Fruit fly (Drosophila melanogaster) whole organism, wandering third instar larva: ENCODE measurements around the gene Frmd5.

ENCODE experiments used
- Abd-B ChIP-seq: fragments of >200 bp; optimal IDR thresholded peaks from 2 replicates; lab custom pipeline; 2017; ENCODE audit warnings: missing biosample characterization, missing genetic modification characterization
- CG32264 ChIP-seq: fragments of 200-800 bp; sonication (Bioruptor generic); optimal IDR thresholded peaks from 2 replicates; lab custom pipeline; 2016; ENCODE audit warnings: missing biosample characterization, missing genetic modification characterization
- CrebA ChIP-seq: fragments of 200-800 bp; sonication (Bioruptor generic); optimal IDR thresholded peaks from 2 replicates; lab custom pipeline; 2016; ENCODE audit warnings: missing biosample characterization, mild to moderate bottlenecking, missing genetic modification characterization, borderline replicate concordance
- Dfd ChIP-seq: fragments of >200 bp; optimal IDR thresholded peaks from 2 replicates; lab custom pipeline; 2017; ENCODE audit warnings: missing biosample characterization, missing genetic modification characterization
- Dif ChIP-seq: fragments of 200-275, 200-300 bp; sonication (Bioruptor generic); optimal IDR thresholded peaks from 2 replicates; lab custom pipeline; 2018; ENCODE audit warnings: missing biosample characterization, missing genetic modification characterization; ENCODE audit not compliant: partially characterized antibody
- GATAd ChIP-seq: sonication (Bioruptor generic); optimal IDR thresholded peaks from 2 replicates; lab custom pipeline; 2016; ENCODE audit warnings: missing biosample characterization, missing genetic modification characterization
- Hnf4 ChIP-seq: fragments of 200-800 bp; sonication (Bioruptor generic); optimal IDR thresholded peaks from 2 replicates; lab custom pipeline; 2016; ENCODE audit warnings: missing biosample characterization, mild to moderate bottlenecking, missing genetic modification characterization
- Hr83 ChIP-seq: fragments of 200-300 bp; sonication (Bioruptor generic); optimal IDR thresholded peaks from 2 replicates; lab custom pipeline; 2016; ENCODE audit warnings: missing biosample characterization, mild to moderate bottlenecking, missing genetic modification characterization, moderate library complexity; ENCODE audit not compliant: poor library complexity, severe bottlenecking
- Mio ChIP-seq: sonication (Bioruptor generic); optimal IDR thresholded peaks from 2 replicates; lab custom pipeline; 2016; ENCODE audit warnings: missing biosample characterization, missing genetic modification characterization
- Myc ChIP-seq: fragments of >200 bp; optimal IDR thresholded peaks from 2 replicates; lab custom pipeline; 2017
- OdsH ChIP-seq: fragments of 200-800 bp; sonication (Bioruptor generic); optimal IDR thresholded peaks from 2 replicates; lab custom pipeline; 2016; ENCODE audit warnings: missing biosample characterization, mild to moderate bottlenecking, missing genetic modification characterization
- Rel ChIP-seq, 2 experiments: fragments of 200-800 bp; sonication (Bioruptor generic) in 1 of 2; optimal IDR thresholded peaks; 2 replicates in 1 of 2; 3 replicates in 1 of 2; lab custom pipeline; 2016 to 2019; ENCODE audit warnings: mild to moderate bottlenecking in 2 of 2, missing biosample characterization in 2 of 2, missing genetic modification characterization in 2 of 2, moderate library complexity in 1 of 2
- Sp1 ChIP-seq: fragments of 200-800 bp; sonication (Bioruptor generic); optimal IDR thresholded peaks from 3 replicates; lab custom pipeline; 2019; ENCODE audit warnings: missing biosample characterization, mild to moderate bottlenecking, missing genetic modification characterization, moderate library complexity
- Vsx2 ChIP-seq: fragments of 200-300, 225-300 bp; sonication (Bioruptor generic); optimal IDR thresholded peaks from 2 replicates; lab custom pipeline; 2018; ENCODE audit warnings: missing biosample characterization, missing genetic modification characterization; ENCODE audit not compliant: partially characterized antibody
- br ChIP-seq: fragments of 200-800 bp; sonication (Bioruptor generic); optimal IDR thresholded peaks from 2 replicates; lab custom pipeline; 2016; ENCODE audit warnings: missing biosample characterization, missing genetic modification characterization
- brk ChIP-seq: fragments of 200-800 bp; sonication (Bioruptor generic); optimal IDR thresholded peaks from 2 replicates; lab custom pipeline; 2016; ENCODE audit warnings: missing biosample characterization, mild to moderate bottlenecking, missing genetic modification characterization
- dl ChIP-seq, 2 experiments: fragments of 175-275, 200-275 bp in 1 of 2; fragments of 200-275 bp in 1 of 2; sonication (Bioruptor generic); optimal IDR thresholded peaks; lab custom pipeline; 2018; ENCODE audit warnings: mild to moderate bottlenecking in 2 of 2, missing biosample characterization in 2 of 2, missing genetic modification characterization in 2 of 2, moderate library complexity in 2 of 2; ENCODE audit not compliant: partially characterized antibody in 2 of 2, insufficient read depth in 1 of 2
- dmrt93B ChIP-seq: fragments of 200-800 bp; sonication (Bioruptor generic); optimal IDR thresholded peaks from 2 replicates; lab custom pipeline; 2018; ENCODE audit warnings: missing biosample characterization, mild to moderate bottlenecking, missing genetic modification characterization
- dsf ChIP-seq: sonication (Bioruptor generic); optimal IDR thresholded peaks from 2 replicates; lab custom pipeline; 2016; ENCODE audit warnings: missing biosample characterization, missing genetic modification characterization, borderline replicate concordance
- ey ChIP-seq: fragments of 200-800 bp; sonication (Bioruptor generic); optimal IDR thresholded peaks from 2 replicates; lab custom pipeline; 2016; ENCODE audit warnings: missing biosample characterization, missing genetic modification characterization
- foxo ChIP-seq, 2 experiments: fragments of 200-800 bp; sonication (Bioruptor generic); optimal IDR thresholded peaks; 2 replicates in 1 of 2; 3 replicates in 1 of 2; lab custom pipeline; 2016 to 2017; ENCODE audit warnings: missing biosample characterization in 2 of 2, missing genetic modification characterization in 2 of 2
- fru ChIP-seq: fragments of 200-800 bp; sonication (Bioruptor generic); optimal IDR thresholded peaks from 3 replicates; lab custom pipeline; 2016; ENCODE audit warnings: missing biosample characterization, mild to moderate bottlenecking, missing genetic modification characterization
- h ChIP-seq: fragments of 200-800 bp; sonication (Bioruptor generic); optimal IDR thresholded peaks from 3 replicates; lab custom pipeline; 2016; ENCODE audit warnings: missing biosample characterization, mild to moderate bottlenecking, missing genetic modification characterization
- lola ChIP-seq: fragments of >200 bp; optimal IDR thresholded peaks from 2 replicates; lab custom pipeline; 2017; ENCODE audit warnings: missing biosample characterization, missing genetic modification characterization
- pan ChIP-seq: fragments of >200 bp; optimal IDR thresholded peaks from 2 replicates; lab custom pipeline; 2017
- psq ChIP-seq: fragments of 200-800 bp; sonication (Bioruptor generic); optimal IDR thresholded peaks from 3 replicates; lab custom pipeline; 2017; ENCODE audit warnings: missing biosample characterization, mild to moderate bottlenecking, missing genetic modification characterization, moderate library complexity
- rgr ChIP-seq: fragments of 200-800 bp; sonication (Bioruptor generic); optimal IDR thresholded peaks from 3 replicates; lab custom pipeline; 2016; ENCODE audit warnings: missing biosample characterization, mild to moderate bottlenecking, missing genetic modification characterization
- sage ChIP-seq: fragments of 200-800 bp; sonication (Bioruptor generic); optimal IDR thresholded peaks from 2 replicates; lab custom pipeline; 2016; ENCODE audit warnings: missing biosample characterization, mild to moderate bottlenecking, missing genetic modification characterization
- sv ChIP-seq: fragments of 200-800 bp; sonication (Bioruptor generic); optimal IDR thresholded peaks from 3 replicates; lab custom pipeline; 2016; ENCODE audit warnings: missing biosample characterization, missing genetic modification characterization
- usp ChIP-seq: fragments of >200 bp; optimal IDR thresholded peaks from 2 replicates; lab custom pipeline; 2017; ENCODE audit warnings: missing biosample characterization, missing genetic modification characterization
- woc ChIP-seq: sonication (Bioruptor generic); optimal IDR thresholded peaks from 2 replicates; lab custom pipeline; 2016; ENCODE audit warnings: missing biosample characterization, mild to moderate bottlenecking, missing genetic modification characterization

Frmd5 gene

DNA sequence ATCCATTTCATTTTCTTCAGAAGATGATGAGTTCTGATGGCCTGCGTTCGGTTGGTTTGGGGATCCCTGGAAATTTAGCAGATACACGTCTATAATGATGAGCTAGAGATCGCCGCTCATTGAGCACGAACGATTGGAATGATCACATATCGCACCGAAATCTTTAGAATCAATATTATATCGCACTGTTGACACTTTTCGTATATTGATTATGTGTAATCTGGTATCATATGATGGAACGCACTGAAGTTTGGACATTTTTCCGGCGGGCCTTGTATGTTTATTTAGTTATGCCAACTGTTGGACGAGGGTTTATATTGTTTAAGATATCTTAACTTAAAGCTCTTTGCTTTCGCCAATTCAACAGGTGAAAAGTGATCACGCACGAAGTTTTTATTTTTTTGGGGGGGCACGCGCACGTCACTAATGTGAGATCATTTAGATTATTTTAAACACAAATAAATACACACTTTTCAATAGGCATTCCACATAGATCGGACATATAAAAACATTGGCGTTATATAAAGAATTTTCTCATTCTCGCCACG, 23.1 kb upstream of the Frmd5 start:
- TF ChIP-seq brk = peak; percentile 10
- TF ChIP-seq Dfd = no peak
- no peak for TF ChIP-seq Mio
- no peak for TF ChIP-seq lola (GFP tag; lab: Kevin White, UChicago)
- no peak for TF ChIP-seq dsf (GFP tag; lab: Kevin White, UChicago)
- no peak for TF ChIP-seq Rel (GFP tag; optimal IDR thresholded peaks at IDR 0.05; lab: Kevin White, UChicago)
- TF ChIP-seq Rel (tag; optimal IDR thresholded peaks at IDR 0.05; lab: Kevin White, UChicago) = peak; percentile 69
- peak; percentile 11 for TF ChIP-seq h (GFP tag; lab: Kevin White, UChicago)
- no peak for TF ChIP-seq CG32264 (GFP tag; lab: Kevin White, UChicago)
- no peak for TF ChIP-seq Sp1 (GFP tag; lab: Kevin White, UChicago)
- peak; percentile 10 for TF ChIP-seq woc (GFP tag; lab: Kevin White, UChicago)

DNA sequence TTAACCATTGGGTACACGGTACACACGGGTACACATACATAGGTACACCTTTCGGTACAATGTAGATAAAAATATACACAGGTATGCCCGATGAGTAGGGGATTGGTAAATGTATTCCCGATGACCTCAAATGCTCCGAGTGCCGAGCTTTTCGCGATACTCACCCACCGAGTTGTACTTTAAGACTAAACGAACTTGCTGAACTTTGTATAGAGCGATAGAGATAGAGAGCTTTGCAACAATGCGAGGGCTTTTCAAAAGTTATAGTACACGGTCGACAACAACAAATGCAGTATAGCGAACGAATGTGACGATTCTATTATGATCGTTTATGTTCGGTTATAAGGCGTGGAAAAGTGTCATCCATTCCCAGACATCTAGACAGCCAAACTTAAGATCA, 22.6 kb upstream of the Frmd5 start:
- TF ChIP-seq ey (GFP tag; lab: Kevin White, UChicago) (no peak), Vsx2 (no peak), Rel (GFP tag; optimal IDR thresholded peaks at IDR 0.05; lab: Kevin White, UChicago) (peak; percentile 21), Rel (tag; optimal IDR thresholded peaks at IDR 0.05; lab: Kevin White, UChicago) (no peak), h (GFP tag; lab: Kevin White, UChicago) (no peak), br (GFP tag; lab: Kevin White, UChicago) (no peak)

- TF ChIP-seq h (GFP tag; lab: Kevin White, UChicago) (no peak), Vsx2 (no peak), rgr (no peak), dl (GFP tag; optimal IDR thresholded peaks at IDR 0.05; lab: Kevin White, UChicago; ENCODE audit: insufficient read depth in 1 of 2, partially characterized antibody in 2 of 2) (no peak), dmrt93B (GFP tag; lab: Kevin White, UChicago) (no peak), sage (no peak), woc (GFP tag; lab: Kevin White, UChicago) (no peak), OdsH (GFP tag; lab: Kevin White, UChicago) (no peak), Myc (lab: Kevin White, UChicago) (no peak), Sp1 (GFP tag; lab: Kevin White, UChicago) (no peak), foxo (GFP tag; optimal IDR thresholded peaks at IDR 0.05; lab: Kevin White, UChicago) (no peak), dsf (GFP tag; lab: Kevin White, UChicago) (no peak), CrebA (no peak), Dif (no peak), Hnf4 (GFP tag; lab: Kevin White, UChicago) (no peak), Mio (no peak)
Observed at dm6 chr2L:10322176-10322575, 22.1 kb upstream of the Frmd5 start, which contains the start of gene CG4995. TSS of gene CG4995 (plus strand) at chr2L:10322476.

dm6 chr2L:10322773-10323487, 21.3 kb upstream of the Frmd5 start, which contains the start of gene CG5381:
TSS of gene CG5381 (minus strand) at chr2L:10323102.
- TF ChIP-seq psq (GFP tag; lab: Kevin White, UChicago) (no peak), Hr83 (GFP tag; lab: Kevin White, UChicago) (no peak), Rel (GFP tag; optimal IDR thresholded peaks at IDR 0.05; lab: Kevin White, UChicago) (no peak), Rel (tag; optimal IDR thresholded peaks at IDR 0.05; lab: Kevin White, UChicago) (peak; percentile 77), CrebA (no peak)
- TF ChIP-seq, all 38 proteins: peak for 1

DNA sequence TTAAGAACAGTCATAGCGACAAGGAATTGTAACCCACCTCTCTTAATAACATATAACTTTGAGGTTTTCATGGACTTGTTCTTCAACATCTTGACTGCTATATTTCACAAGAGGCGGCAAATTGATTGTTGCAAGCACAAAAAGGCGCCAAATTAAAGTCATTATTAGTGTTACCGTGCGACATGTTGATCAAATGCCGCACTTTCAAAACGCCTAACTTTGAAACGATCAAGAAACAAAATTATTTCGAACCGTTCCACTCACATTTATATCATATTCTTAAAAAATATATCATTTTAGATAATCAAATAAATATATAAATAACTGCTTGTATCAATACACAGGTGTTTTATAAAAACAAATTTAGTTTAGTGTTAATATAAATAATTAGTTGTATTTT, 16.5 kb upstream of the Frmd5 start, which contains the start of gene RnrL:
RnrL (minus strand) TSS at position 154 of the 400 bp plus-strand sequence.
- no peak for TF ChIP-seq CrebA
- TF ChIP-seq fru (GFP tag; lab: Kevin White, UChicago) = no peak
- TF ChIP-seq dsf (GFP tag; lab: Kevin White, UChicago) = no peak
- no peak for TF ChIP-seq dl (GFP tag; optimal IDR thresholded peaks at IDR 0.05; lab: Kevin White, UChicago; ENCODE audit: insufficient read depth in 1 of 2, partially characterized antibody in 2 of 2)
- TF ChIP-seq psq (GFP tag; lab: Kevin White, UChicago) = no peak
- TF ChIP-seq sv = no peak
- no peak for TF ChIP-seq Hr83 (GFP tag; lab: Kevin White, UChicago)
- TF ChIP-seq Abd-B (GFP tag; lab: Kevin White, UChicago) = no peak
- no peak for TF ChIP-seq pan (lab: Kevin White, UChicago)
- TF ChIP-seq GATAd (GFP tag; lab: Kevin White, UChicago) = no peak
- no peak for TF ChIP-seq woc (GFP tag; lab: Kevin White, UChicago)
- no peak for TF ChIP-seq usp
- TF ChIP-seq ey (GFP tag; lab: Kevin White, UChicago) = no peak
